Worm (Caenorhabditis elegans) whole organism, L1 larva: ENCODE data around the gene flp-18.

Experiments used
- C04F5.9 ChIP-seq: sonication (generic microtip); optimal IDR thresholded peaks from 2 replicates; lab custom pipeline; 2016; ENCODE audit warnings: missing genetic modification characterization, missing compliant biosample characterization
- C16A3.4 ChIP-seq: fragments of 150-350 bp; optimal IDR thresholded peaks from 2 replicates; lab custom pipeline; 2014; ENCODE audit warnings: missing biosample characterization, missing genetic modification characterization
- C34B4.2 ChIP-seq: sonication (generic microtip); optimal IDR thresholded peaks from 2 replicates; lab custom pipeline; 2017; ENCODE audit warnings: mild to moderate bottlenecking, missing genetic modification characterization, missing compliant biosample characterization
- F16B12.6 ChIP-seq: fragments of 150-350 bp; optimal IDR thresholded peaks from 2 replicates; lab custom pipeline; 2014; ENCODE audit warnings: missing biosample characterization, missing genetic modification characterization
- Y116A8C.19 ChIP-seq: sonication (generic microtip); optimal IDR thresholded peaks from 2 replicates; lab custom pipeline; 2016; ENCODE audit warnings: missing compliant biosample characterization, missing genetic modification characterization, borderline replicate concordance
- alr-1 ChIP-seq: fragments of 200-800 bp; sonication (Bioruptor generic); optimal IDR thresholded peaks from 2 replicates; lab custom pipeline; 2018; ENCODE audit warnings: borderline replicate concordance, mild to moderate bottlenecking, missing genetic modification characterization, missing compliant biosample characterization
- aly-2 ChIP-seq: fragments of 150-350 bp; optimal IDR thresholded peaks from 2 replicates; lab custom pipeline; 2014; ENCODE audit warnings: missing biosample characterization, missing genetic modification characterization
- blmp-1 ChIP-seq: fragments of 150-350 bp; optimal IDR thresholded peaks from 2 replicates; lab custom pipeline; 2014; ENCODE audit warnings: missing biosample characterization, missing genetic modification characterization
- ceh-8 ChIP-seq: fragments of 200-800 bp; sonication (Bioruptor generic); optimal IDR thresholded peaks from 2 replicates; lab custom pipeline; 2018; ENCODE audit warnings: mild to moderate bottlenecking, missing genetic modification characterization, moderate library complexity, missing compliant biosample characterization
- ceh-82 ChIP-seq, 3 experiments: fragments of 150-350 bp in 1 of 3; sonication (generic microtip) in 2 of 3; optimal IDR thresholded peaks; 2 replicates each; lab custom pipeline; 2014 to 2017; ENCODE audit warnings: missing biosample characterization in 3 of 3, missing genetic modification characterization in 3 of 3
- ceh-90 ChIP-seq: sonication (generic microtip); optimal IDR thresholded peaks from 2 replicates; lab custom pipeline; 2016; ENCODE audit warnings: missing genetic modification characterization, missing compliant biosample characterization
- dpl-1 ChIP-seq, 3 experiments: fragments of 150-350 bp in 2 of 3; sonication (generic microtip) in 1 of 3; optimal IDR thresholded peaks; 2 replicates each; lab custom pipeline; 2014 to 2017; ENCODE audit warnings: missing biosample characterization in 3 of 3, missing genetic modification characterization in 3 of 3, missing genetic modification reagents in 3 of 3
- efl-3 ChIP-seq: fragments of 200-800 bp; sonication (Bioruptor generic); optimal IDR thresholded peaks from 2 replicates; lab custom pipeline; 2018; ENCODE audit warnings: mild to moderate bottlenecking, missing genetic modification characterization, missing compliant biosample characterization
- egl-13 ChIP-seq: sonication (generic microtip); optimal IDR thresholded peaks from 2 replicates; lab custom pipeline; 2016; ENCODE audit warnings: missing genotype, missing genetic modification reagents, missing genetic modification characterization, missing compliant biosample characterization
- ets-5 ChIP-seq: fragments of 200-800 bp; sonication (Bioruptor generic); IDR thresholded peaks from 2 replicates; pipeline ENCODE4 v1.3.6; 2022; ENCODE audit warnings: missing genetic modification characterization, missing compliant biosample characterization
- fkh-10 ChIP-seq: sonication (generic microtip); optimal IDR thresholded peaks from 2 replicates; lab custom pipeline; 2017; ENCODE audit warnings: missing biosample characterization, missing genetic modification reagents, missing genetic modification characterization
- fkh-4 ChIP-seq: sonication (generic microtip); optimal IDR thresholded peaks from 2 replicates; lab custom pipeline; 2016; ENCODE audit warnings: missing compliant biosample characterization, missing genetic modification characterization, borderline replicate concordance
- fkh-8 ChIP-seq: sonication (generic microtip); optimal IDR thresholded peaks from 2 replicates; lab custom pipeline; 2016; ENCODE audit warnings: mild to moderate bottlenecking, missing genetic modification characterization, missing compliant biosample characterization
- grh-1 ChIP-seq: fragments of 200-800 bp; sonication (Bioruptor generic); IDR thresholded peaks from 2 replicates; pipeline ENCODE4 v1.3.6; 2022; ENCODE audit warnings: missing genetic modification reagents, missing genetic modification characterization, missing compliant biosample characterization
- hlh-17 ChIP-seq: fragments of 200-800 bp; sonication (Bioruptor generic); optimal IDR thresholded peaks from 2 replicates; lab custom pipeline; 2018; ENCODE audit warnings: missing genetic modification characterization, mild to moderate bottlenecking, missing compliant biosample characterization, moderate library complexity, borderline replicate concordance
- hpl-2 ChIP-seq: fragments of 150-350 bp; optimal IDR thresholded peaks from 2 replicates; lab custom pipeline; 2014; ENCODE audit warnings: missing biosample characterization, missing genetic modification reagents, missing genetic modification characterization
- irx-1 ChIP-seq: sonication (generic microtip); optimal IDR thresholded peaks from 2 replicates; lab custom pipeline; 2016; ENCODE audit warnings: missing genetic modification characterization, missing compliant biosample characterization
- isw-1 ChIP-seq: fragments of 200-800 bp; sonication (Bioruptor generic); IDR thresholded peaks from 2 replicates; pipeline ENCODE4 v1.3.6; 2022; ENCODE audit warnings: missing genetic modification characterization, missing compliant biosample characterization
- jun-1 ChIP-seq: fragments of 150-350 bp; optimal IDR thresholded peaks from 2 replicates; lab custom pipeline; 2014; ENCODE audit warnings: missing biosample characterization, missing genetic modification reagents, missing genetic modification characterization
- lin-14 ChIP-seq: fragments of 200-800 bp; sonication (Bioruptor generic); optimal IDR thresholded peaks from 2 replicates; lab custom pipeline; 2018; ENCODE audit warnings: mild to moderate bottlenecking, missing genetic modification characterization, moderate library complexity, missing compliant biosample characterization
- lin-15B ChIP-seq: fragments of 150-350 bp; sonication (generic microtip); optimal IDR thresholded peaks from 3 replicates; lab custom pipeline; 2014; ENCODE audit warnings: missing biosample characterization, missing genetic modification characterization
- lin-35 ChIP-seq, 2 experiments: fragments of 150-350 bp; optimal IDR thresholded peaks; 2 replicates each; lab custom pipeline; 2014; ENCODE audit warnings: missing biosample characterization in 2 of 2, missing genetic modification characterization in 2 of 2, missing genetic modification reagents in 2 of 2
- lin-39 ChIP-seq: fragments of 150-350 bp; optimal IDR thresholded peaks from 2 replicates; lab custom pipeline; 2014; ENCODE audit warnings: missing biosample characterization, missing genetic modification reagents, missing genetic modification characterization
- lir-3 ChIP-seq: sonication (generic microtip); optimal IDR thresholded peaks from 2 replicates; lab custom pipeline; 2016; ENCODE audit warnings: mild to moderate bottlenecking, missing genetic modification characterization, moderate library complexity, missing compliant biosample characterization; ENCODE audit not compliant: poor library complexity
- mab-9 ChIP-seq: fragments of 200-800 bp; sonication (Bioruptor generic); IDR thresholded peaks from 2 replicates; pipeline ENCODE4 v1.3.6; 2022; ENCODE audit warnings: missing genetic modification reagents, missing genetic modification characterization, missing compliant biosample characterization
- mdl-1 ChIP-seq, 2 experiments: fragments of 150-350 bp; optimal IDR thresholded peaks; 2 replicates each; lab custom pipeline; 2014 to 2017; ENCODE audit warnings: missing biosample characterization in 2 of 2, missing genetic modification characterization in 2 of 2, inconsistent platforms in 1 of 2
- mef-2 ChIP-seq: fragments of 150-350 bp; optimal IDR thresholded peaks from 2 replicates; lab custom pipeline; 2014; ENCODE audit warnings: missing biosample characterization, missing genetic modification characterization
- mep-1 ChIP-seq: fragments of 150-350 bp; optimal IDR thresholded peaks from 2 replicates; lab custom pipeline; 2014; ENCODE audit warnings: missing biosample characterization, missing genetic modification characterization
- nhr-12 ChIP-seq: sonication (generic microtip); optimal IDR thresholded peaks from 2 replicates; lab custom pipeline; 2017; ENCODE audit warnings: missing biosample characterization, missing genetic modification characterization
- nhr-19 ChIP-seq: fragments of 200-800 bp; sonication (Bioruptor generic); conservative IDR thresholded peaks from 2 replicates; pipeline ENCODE4 v1.3.6; 2022; ENCODE audit warnings: missing genetic modification characterization, missing compliant biosample characterization
- nhr-71 ChIP-seq: sonication (generic microtip); optimal IDR thresholded peaks from 2 replicates; lab custom pipeline; 2016; ENCODE audit warnings: mild to moderate bottlenecking, missing genetic modification characterization, moderate library complexity, missing compliant biosample characterization
- nhr-76 ChIP-seq: sonication (generic microtip); optimal IDR thresholded peaks from 2 replicates; lab custom pipeline; 2017; ENCODE audit warnings: missing biosample characterization, missing genetic modification characterization
- nhr-90 ChIP-seq: sonication (generic microtip); optimal IDR thresholded peaks from 2 replicates; lab custom pipeline; 2016; ENCODE audit warnings: mild to moderate bottlenecking, missing genetic modification characterization, missing compliant biosample characterization; ENCODE audit not compliant: poor library complexity
- pqm-1 ChIP-seq: sonication (generic microtip); optimal IDR thresholded peaks from 3 replicates; lab custom pipeline; 2017; ENCODE audit warnings: missing biosample characterization, missing genetic modification characterization
- rnt-1 ChIP-seq: sonication (generic microtip); optimal IDR thresholded peaks from 2 replicates; lab custom pipeline; 2016; ENCODE audit warnings: mild to moderate bottlenecking, missing genetic modification characterization, moderate library complexity, missing compliant biosample characterization
- skn-1 ChIP-seq: fragments of 150-350 bp; optimal IDR thresholded peaks from 2 replicates; lab custom pipeline; 2014; ENCODE audit warnings: missing biosample characterization, missing genetic modification characterization
- snu-23 ChIP-seq: sonication (generic microtip); optimal IDR thresholded peaks from 2 replicates; lab custom pipeline; 2016; ENCODE audit warnings: missing genetic modification characterization, missing compliant biosample characterization
- sox-4 ChIP-seq: sonication (generic microtip); optimal IDR thresholded peaks from 2 replicates; lab custom pipeline; 2016; ENCODE audit warnings: missing genetic modification characterization, missing compliant biosample characterization
- sptf-1 ChIP-seq: fragments of 150-350 bp; optimal IDR thresholded peaks from 2 replicates; lab custom pipeline; 2014; ENCODE audit warnings: missing biosample characterization, missing genetic modification characterization
- sup-37 ChIP-seq: fragments of 200-800 bp; sonication (Bioruptor generic); optimal IDR thresholded peaks from 2 replicates; lab custom pipeline; 2018; ENCODE audit warnings: mild to moderate bottlenecking, missing genetic modification characterization, missing compliant biosample characterization
- tlp-1 ChIP-seq: fragments of 150-350 bp; optimal IDR thresholded peaks from 2 replicates; lab custom pipeline; 2014; ENCODE audit warnings: missing biosample characterization, missing genetic modification characterization
- unc-130 ChIP-seq: fragments of 150-350 bp; optimal IDR thresholded peaks from 2 replicates; lab custom pipeline; 2017; ENCODE audit warnings: missing biosample characterization, missing genetic modification characterization, inconsistent platforms
- unc-86 ChIP-seq: sonication (generic microtip); optimal IDR thresholded peaks from 2 replicates; lab custom pipeline; 2016; ENCODE audit warnings: missing genetic modification characterization, missing compliant biosample characterization
- unc-98 ChIP-seq: fragments of 200-800 bp; sonication (Bioruptor generic); IDR thresholded peaks from 2 replicates; pipeline ENCODE4 v1.3.6; 2022; ENCODE audit warnings: missing genetic modification characterization, missing compliant biosample characterization
- vab-15 ChIP-seq: sonication (generic microtip); optimal IDR thresholded peaks from 2 replicates; lab custom pipeline; 2017; ENCODE audit warnings: missing genotype, mild to moderate bottlenecking, missing genetic modification characterization, missing compliant biosample characterization
- xbp-1 ChIP-seq: sonication (generic microtip); optimal IDR thresholded peaks from 2 replicates; lab custom pipeline; 2016; ENCODE audit warnings: missing genetic modification characterization, missing compliant biosample characterization
- zag-1 ChIP-seq: fragments of 150-350 bp; optimal IDR thresholded peaks from 2 replicates; lab custom pipeline; 2014; ENCODE audit warnings: missing biosample characterization, missing genetic modification characterization
- ztf-4 ChIP-seq: fragments of 150-350 bp; optimal IDR thresholded peaks from 2 replicates; lab custom pipeline; 2014; ENCODE audit warnings: missing biosample characterization, missing genetic modification characterization

Gene flp-18

ce11 chrX:2971542-2971988, 46.8 kb downstream of the flp-18 start:
- TF ChIP-seq skn-1 (peak; percentile 10), F16B12.6 (no peak), unc-130 (tag; lab: Kevin White, UChicago) (peak; percentile 39), grh-1 (GFP tag; lab: Robert Waterston, UW) (no peak), snu-23 (GFP tag; lab: Kevin White, UChicago) (peak; percentile 79), tlp-1 (tag; lab: Kevin White, UChicago) (no peak), efl-3 (no peak), lin-15B (tag; lab: Kevin White, UChicago) (no peak), C16A3.4 (peak; percentile 46), xbp-1 (peak; percentile 48), C34B4.2 (tag; lab: Kevin White, UChicago) (no peak), rnt-1 (tag; lab: Kevin White, UChicago) (peak; percentile 76), nhr-19 (GFP tag; lab: Robert Waterston, UW) (peak; percentile 71), irx-1 (tag; lab: Kevin White, UChicago) (no peak), mep-1 (tag; lab: Kevin White, UChicago) (peak; percentile 65), hlh-17 (no peak), nhr-12 (tag; lab: Kevin White, UChicago) (no peak), nhr-76 (no peak), unc-86 (tag; lab: Kevin White, UChicago) (peak; percentile 76), fkh-8 (tag; lab: Kevin White, UChicago) (peak; percentile 93), ceh-82 (tag; optimal IDR thresholded peaks at IDR 0.05; lab: Kevin White, UChicago) (peak; percentile 28 to 74 (median 35)), lir-3 (tag; lab: Kevin White, UChicago) (peak; percentile 74), alr-1 (tag; lab: Kevin White, UChicago) (no peak), egl-13 (tag; lab: Kevin White, UChicago) (peak; percentile 55), sup-37 (GFP tag; lab: Kevin White, UChicago) (no peak), mdl-1 (tag; optimal IDR thresholded peaks at IDR 0.05; lab: Kevin White, UChicago) (peak in 1 of 2 experiments; percentile 95), isw-1 (no peak; the same call in 1 of the 2 replicates), nhr-90 (no peak), fkh-4 (no peak), sox-4 (tag; lab: Kevin White, UChicago) (peak; percentile 53), zag-1 (tag; lab: Kevin White, UChicago) (no peak), ets-5 (GFP tag; lab: Robert Waterston, UW) (no peak), unc-98 (GFP tag; lab: Robert Waterston, UW) (no peak), mab-9 (0 out of 2 replicates have a peak, but pooled peaks have one; percentile 39), ceh-90 (tag; lab: Kevin White, UChicago) (peak; percentile 21), sptf-1 (no peak), C04F5.9 (tag; lab: Kevin White, UChicago) (peak; percentile 49), lin-35 (GFP tag; optimal IDR thresholded peaks at IDR 0.05; lab: Kevin White, UChicago) (peak; percentile 34 to 82), ztf-4 (tag; lab: Kevin White, UChicago) (peak; percentile 67), aly-2 (no peak), vab-15 (tag; lab: Kevin White, UChicago) (no peak), blmp-1 (no peak), fkh-10 (GFP tag; lab: Kevin White, UChicago) (peak; percentile 76), hpl-2 (GFP tag; lab: Kevin White, UChicago) (no peak), mef-2 (tag; lab: Kevin White, UChicago) (peak; percentile 21), pqm-1 (tag; lab: Kevin White, UChicago) (no peak), nhr-71 (tag; lab: Kevin White, UChicago) (peak; percentile 93), jun-1 (peak; percentile 71), lin-14 (peak; percentile 92), lin-39 (tag; lab: Kevin White, UChicago) (no peak), ceh-8 (GFP tag; lab: Kevin White, UChicago) (no peak), Y116A8C.19 (tag; lab: Kevin White, UChicago) (no peak), dpl-1 (GFP tag; optimal IDR thresholded peaks at IDR 0.05; lab: Kevin White, UChicago) (peak in 2 of 3 experiments; percentile 31 to 43)
